Fruit fly (Drosophila melanogaster) whole organism, prepupa: ENCODE results near the gene CG32354.

Source experiments
- Blimp-1 ChIP-seq: fragments of 200-800 bp; sonication (Bioruptor generic); optimal IDR thresholded peaks from 3 replicates; lab custom pipeline; 2017; ENCODE audit warnings: missing biosample characterization, missing genetic modification characterization, mild to moderate bottlenecking, moderate library complexity, missing genetic modification reagents
- CG10631 ChIP-seq: fragments of 200-800 bp; sonication (Bioruptor generic); optimal IDR thresholded peaks from 2 replicates; lab custom pipeline; 2016; ENCODE audit warnings: missing biosample characterization, missing genetic modification characterization
- CG10669 ChIP-seq: fragments of 200-800 bp; sonication (Bioruptor generic); optimal IDR thresholded peaks from 3 replicates; lab custom pipeline; 2018; ENCODE audit warnings: missing biosample characterization, mild to moderate bottlenecking, missing genetic modification characterization, moderate library complexity
- CG11294 ChIP-seq: fragments of 200-800 bp; sonication (Bioruptor generic); IDR thresholded peaks from 2 replicates; pipeline ENCODE4 v1.3.6; 2022; ENCODE audit warnings: missing biosample characterization, missing genetic modification characterization
- CG11902 ChIP-seq: fragments of 200-800 bp; sonication (Bioruptor generic); optimal IDR thresholded peaks from 3 replicates; lab custom pipeline; 2016; ENCODE audit warnings: missing biosample characterization, missing genetic modification characterization
- CG15336 ChIP-seq: fragments of 200-800 bp; sonication (Bioruptor generic); IDR thresholded peaks from 2 replicates; pipeline ENCODE4 v1.3.6; 2022; ENCODE audit warnings: missing biosample characterization, missing genetic modification characterization
- CG1621 ChIP-seq: fragments of 200-800 bp; sonication (Bioruptor generic); optimal IDR thresholded peaks from 3 replicates; lab custom pipeline; 2018; ENCODE audit warnings: missing biosample characterization, mild to moderate bottlenecking, missing genetic modification characterization
- CG16779 ChIP-seq: fragments of 200-800 bp; sonication (Bioruptor generic); optimal IDR thresholded peaks from 3 replicates; lab custom pipeline; 2017; ENCODE audit warnings: missing biosample characterization, mild to moderate bottlenecking, missing genetic modification characterization
- CG3032 ChIP-seq: fragments of 200-800 bp; optimal IDR thresholded peaks from 2 replicates; lab custom pipeline; 2019; ENCODE audit warnings: missing biosample characterization, mild to moderate bottlenecking, missing genetic modification characterization, moderate library complexity
- CG31627 ChIP-seq: fragments of 200-800 bp; sonication (Bioruptor generic); optimal IDR thresholded peaks from 3 replicates; lab custom pipeline; 2016; ENCODE audit warnings: missing biosample characterization, missing genetic modification characterization
- CG32006 ChIP-seq: fragments of 200-800 bp; sonication (Bioruptor generic); optimal IDR thresholded peaks from 3 replicates; lab custom pipeline; 2017; ENCODE audit warnings: missing biosample characterization, mild to moderate bottlenecking, missing genetic modification characterization
- CG34406 ChIP-seq: fragments of 200-800 bp; sonication (Bioruptor generic); optimal IDR thresholded peaks from 3 replicates; lab custom pipeline; 2016; ENCODE audit warnings: missing biosample characterization, missing genetic modification characterization
- CG3919 ChIP-seq: fragments of 200-800 bp; sonication (Bioruptor generic); optimal IDR thresholded peaks from 3 replicates; lab custom pipeline; 2016; ENCODE audit warnings: missing biosample characterization, missing genetic modification characterization
- CG6276 ChIP-seq: fragments of 200-800 bp; sonication (Bioruptor generic); optimal IDR thresholded peaks from 2 replicates; lab custom pipeline; 2017; ENCODE audit warnings: missing biosample characterization, mild to moderate bottlenecking, missing genetic modification characterization
- CG6792 ChIP-seq: fragments of 200-800 bp; sonication (Bioruptor generic); optimal IDR thresholded peaks from 3 replicates; lab custom pipeline; 2016; ENCODE audit warnings: missing biosample characterization, missing genetic modification characterization
- CG7368 ChIP-seq: fragments of 200-800 bp; sonication (Bioruptor generic); optimal IDR thresholded peaks from 3 replicates; lab custom pipeline; 2016; ENCODE audit warnings: missing biosample characterization, missing genetic modification characterization
- CG8632 ChIP-seq: fragments of 200-800 bp; sonication (Bioruptor generic); optimal IDR thresholded peaks from 3 replicates; lab custom pipeline; 2016; ENCODE audit warnings: missing biosample characterization, missing genetic modification characterization
- CG9139 ChIP-seq: fragments of 200-800 bp; sonication (Bioruptor generic); optimal IDR thresholded peaks from 3 replicates; lab custom pipeline; 2017; ENCODE audit warnings: missing biosample characterization, mild to moderate bottlenecking, missing genetic modification characterization
- Eip93F ChIP-seq: fragments of 200-800 bp; sonication (Bioruptor generic); optimal IDR thresholded peaks from 2 replicates; lab custom pipeline; 2016; ENCODE audit warnings: missing biosample characterization, mild to moderate bottlenecking, missing genetic modification characterization
- Ets21C ChIP-seq: fragments of 200-800 bp; sonication (Bioruptor generic); optimal IDR thresholded peaks from 3 replicates; lab custom pipeline; 2016; ENCODE audit warnings: missing biosample characterization, missing genetic modification characterization
- Ets96B ChIP-seq: fragments of 200-800 bp; optimal IDR thresholded peaks from 2 replicates; lab custom pipeline; 2019; ENCODE audit warnings: missing biosample characterization, mild to moderate bottlenecking, missing genetic modification characterization, moderate library complexity
- Gug ChIP-seq: fragments of 200-800 bp; sonication (Bioruptor generic); IDR thresholded peaks from 2 replicates; pipeline ENCODE4 v1.3.6; 2022; ENCODE audit warnings: missing biosample characterization, missing genetic modification characterization
- Hr39 ChIP-seq: fragments of 200-800 bp; sonication (Bioruptor generic); optimal IDR thresholded peaks from 2 replicates; lab custom pipeline; 2016; ENCODE audit warnings: missing biosample characterization, missing genetic modification characterization
- Lpt ChIP-seq: fragments of 200-800 bp; sonication (Bioruptor generic); optimal IDR thresholded peaks from 3 replicates; lab custom pipeline; 2016; ENCODE audit warnings: missing biosample characterization, missing genetic modification characterization
- OdsH ChIP-seq: fragments of 200-800 bp; sonication (Bioruptor generic); optimal IDR thresholded peaks from 3 replicates; lab custom pipeline; 2016; ENCODE audit warnings: missing biosample characterization, missing genetic modification characterization
- Smox ChIP-seq: fragments of 200-800 bp; sonication (Bioruptor generic); optimal IDR thresholded peaks from 3 replicates; lab custom pipeline; 2016; ENCODE audit warnings: missing biosample characterization, missing genetic modification characterization
- Sox102F ChIP-seq: fragments of 200-800 bp; sonication (Bioruptor generic); optimal IDR thresholded peaks from 2 replicates; lab custom pipeline; 2016; ENCODE audit warnings: missing biosample characterization, mild to moderate bottlenecking, missing genetic modification characterization
- Sox14 ChIP-seq: fragments of 200-800 bp; sonication (Bioruptor generic); optimal IDR thresholded peaks from 3 replicates; lab custom pipeline; 2016; ENCODE audit warnings: missing biosample characterization, missing genetic modification characterization
- Sox15 ChIP-seq: fragments of 200-800 bp; sonication (Bioruptor generic); optimal IDR thresholded peaks from 3 replicates; lab custom pipeline; 2016; ENCODE audit warnings: missing biosample characterization, missing genetic modification characterization
- acj6 ChIP-seq: fragments of 200-800 bp; sonication (Bioruptor generic); optimal IDR thresholded peaks from 3 replicates; lab custom pipeline; 2016; ENCODE audit warnings: missing biosample characterization, missing genetic modification characterization
- dac ChIP-seq: fragments of 200-800 bp; sonication (Bioruptor generic); optimal IDR thresholded peaks from 2 replicates; lab custom pipeline; 2017; ENCODE audit warnings: missing biosample characterization, mild to moderate bottlenecking, missing genetic modification characterization
- dsx ChIP-seq: fragments of 200-800 bp; optimal IDR thresholded peaks from 3 replicates; lab custom pipeline; 2019; ENCODE audit warnings: missing biosample characterization, mild to moderate bottlenecking, missing genetic modification characterization, moderate library complexity; ENCODE audit not compliant: poor library complexity, severe bottlenecking
- eg ChIP-seq: fragments of 200-800 bp; sonication (Bioruptor generic); IDR thresholded peaks from 3 replicates; pipeline ENCODE4 v1.3.6; 2022; ENCODE audit warnings: missing biosample characterization, missing genetic modification characterization
- esn ChIP-seq: fragments of 200-800 bp; sonication (Bioruptor generic); optimal IDR thresholded peaks from 2 replicates; lab custom pipeline; 2016; ENCODE audit warnings: missing biosample characterization, mild to moderate bottlenecking, missing genetic modification characterization, moderate library complexity
- fd59A ChIP-seq: fragments of 200-800 bp; sonication (Bioruptor generic); optimal IDR thresholded peaks from 2 replicates; lab custom pipeline; 2017; ENCODE audit warnings: missing biosample characterization, mild to moderate bottlenecking, missing genetic modification characterization, missing genetic modification reagents
- fd85E ChIP-seq: fragments of 200-800 bp; sonication (Bioruptor generic); optimal IDR thresholded peaks from 3 replicates; lab custom pipeline; 2016; ENCODE audit warnings: missing biosample characterization, missing genetic modification characterization
- fkh ChIP-seq: fragments of 200-800 bp; sonication (Bioruptor generic); optimal IDR thresholded peaks from 3 replicates; lab custom pipeline; 2017; ENCODE audit warnings: missing biosample characterization, mild to moderate bottlenecking, missing genetic modification characterization, moderate library complexity
- lz ChIP-seq: fragments of 200-800 bp; sonication (Bioruptor generic); optimal IDR thresholded peaks from 3 replicates; lab custom pipeline; 2016; ENCODE audit warnings: missing biosample characterization, missing genetic modification characterization
- net ChIP-seq: fragments of 200-800 bp; sonication (Bioruptor generic); optimal IDR thresholded peaks from 3 replicates; lab custom pipeline; 2016; ENCODE audit warnings: missing biosample characterization, missing genetic modification characterization
- pdm3 ChIP-seq: fragments of 200-800 bp; sonication (Bioruptor generic); optimal IDR thresholded peaks from 3 replicates; lab custom pipeline; 2016; ENCODE audit warnings: missing biosample characterization, missing genetic modification characterization
- salr ChIP-seq, 2 experiments: fragments of 200-800 bp; sonication (Bioruptor generic); optimal IDR thresholded peaks; 3 replicates each; lab custom pipeline; 2016 to 2018; ENCODE audit warnings: missing biosample characterization in 2 of 2, missing genetic modification characterization in 2 of 2, mild to moderate bottlenecking in 1 of 2
- spab ChIP-seq: fragments of 200-800 bp; sonication (Bioruptor generic); optimal IDR thresholded peaks from 2 replicates; lab custom pipeline; 2017; ENCODE audit warnings: missing biosample characterization, mild to moderate bottlenecking, missing genetic modification characterization, missing genetic modification reagents
- ss ChIP-seq, 2 experiments: fragments of 200-800 bp; sonication (Bioruptor generic); optimal IDR thresholded peaks; 2 replicates in 1 of 2; 3 replicates in 1 of 2; lab custom pipeline; 2017 to 2018; ENCODE audit warnings: mild to moderate bottlenecking in 2 of 2, missing biosample characterization in 2 of 2, missing genetic modification characterization in 2 of 2, moderate library complexity in 1 of 2
- svp ChIP-seq: fragments of 200-800 bp; sonication (Bioruptor generic); peaks from one replicate; lab custom pipeline; 2016; ENCODE audit warnings: missing biosample characterization, missing genetic modification characterization

CG32354 gene

dm6 chr3L:8411439-8411897, 10.5 kb downstream of the CG32354 start, which contains the start of gene Exo70:
TSS of gene Exo70 (plus strand) at chr3L:8411851.
- TF ChIP-seq Blimp-1 (GFP tag; lab: Kevin White, UChicago) (no peak), CG15336 (GFP tag; lab: Robert Waterston, UW) (no peak), net (no peak), CG10631 (GFP tag; lab: Kevin White, UChicago) (no peak), ss (GFP tag; optimal IDR thresholded peaks at IDR 0.05; lab: Kevin White, UChicago) (no peak), CG3032 (tag; lab: Kevin White, UChicago) (peak; percentile 29), Ets21C (no peak), Smox (GFP tag; lab: Kevin White, UChicago) (no peak), CG34406 (GFP tag; lab: Kevin White, UChicago) (no peak), CG11294 (GFP tag; lab: Robert Waterston, UW) (no peak), Sox14 (no peak), eg (0 out of 3 replicates have a peak, but pooled peaks have one; percentile 8), Gug (no peak), Lpt (GFP tag; lab: Kevin White, UChicago) (no peak), CG3919 (GFP tag; lab: Kevin White, UChicago) (no peak), Hr39 (GFP tag; lab: Kevin White, UChicago) (no peak), fkh (peak; percentile 74), fd85E (GFP tag; lab: Kevin White, UChicago) (no peak), CG10669 (no peak), CG7368 (GFP tag; lab: Kevin White, UChicago) (no peak), CG8632 (no peak), CG9139 (GFP tag; lab: Kevin White, UChicago) (no peak), CG32006 (peak; percentile 77), CG1621 (tag; lab: Kevin White, UChicago) (no peak), Ets96B (tag; lab: Kevin White, UChicago) (no peak), CG31627 (GFP tag; lab: Kevin White, UChicago) (no peak), Sox102F (GFP tag; lab: Kevin White, UChicago) (no peak), dac (GFP tag; lab: Kevin White, UChicago) (no peak), pdm3 (no peak), OdsH (no peak), spab (GFP tag; lab: Kevin White, UChicago) (no peak)

dm6 chr3L:8405123-8405522, 16.9 kb downstream of the CG32354 start, which contains the start of the genes Tpt, mkg-p and CG13667:
TSS of gene Tpt (minus strand) at chr3L:8405277.
TSS of gene mkg-p (minus strand) at chr3L:8405277.
TSS of gene CG13667 (plus strand) at chr3L:8405454.
- TF ChIP-seq CG1621 (tag; lab: Kevin White, UChicago) = peak; percentile 54
- TF ChIP-seq svp (GFP tag; lab: Kevin White, UChicago) = no peak

DNA sequence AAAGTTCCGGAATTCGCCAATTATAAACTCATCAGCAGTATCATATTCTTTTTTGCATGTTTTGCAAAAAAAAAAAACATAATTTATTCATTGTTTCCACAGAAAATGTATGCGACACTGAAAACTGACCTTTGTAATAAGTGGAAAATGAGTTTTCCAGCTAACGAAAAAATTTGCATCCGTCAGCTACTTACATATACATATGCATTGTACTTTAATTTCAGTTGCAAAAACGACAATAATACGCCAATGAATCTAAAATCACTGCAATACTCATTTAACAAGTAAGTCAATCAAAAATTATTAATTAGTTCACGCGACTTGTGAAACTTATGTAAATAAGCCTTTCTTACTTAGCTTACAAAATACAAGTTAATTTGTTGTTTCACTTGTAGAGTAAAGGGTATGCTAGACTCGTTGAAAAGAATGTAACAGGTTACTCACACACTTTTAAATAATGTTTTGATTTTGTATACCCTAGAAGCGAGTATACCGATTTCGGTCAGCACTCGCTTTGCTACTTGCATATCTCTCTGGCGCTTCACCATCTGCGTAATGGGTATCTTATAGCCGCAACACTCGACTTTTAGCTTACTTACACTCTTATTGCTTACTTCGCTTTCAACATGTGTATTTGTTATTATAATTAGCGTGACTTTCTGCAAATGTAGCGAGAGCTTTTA, 23.1 kb downstream of the CG32354 start:
- TF ChIP-seq CG32006 (no peak), Ets21C (no peak), Sox15 (GFP tag; lab: Kevin White, UChicago) (peak; percentile 70), ss (GFP tag; optimal IDR thresholded peaks at IDR 0.05; lab: Kevin White, UChicago) (no peak), OdsH (no peak), CG8632 (no peak), CG9139 (GFP tag; lab: Kevin White, UChicago) (peak; percentile 20), fkh (no peak), CG7368 (GFP tag; lab: Kevin White, UChicago) (no peak), Gug (peak; percentile 60; the same call in 1 of the 2 replicates), dsx (GFP tag; lab: Kevin White, UChicago) (no peak), CG6792 (GFP tag; lab: Kevin White, UChicago) (peak; percentile 63), net (no peak), CG3919 (GFP tag; lab: Kevin White, UChicago) (no peak), lz (GFP tag; lab: Kevin White, UChicago) (no peak), CG16779 (tag; lab: Kevin White, UChicago) (no peak), CG11902 (GFP tag; lab: Kevin White, UChicago) (peak; percentile 82), Eip93F (GFP tag; lab: Kevin White, UChicago) (peak; percentile 28), CG6276 (no peak), salr (GFP tag; optimal IDR thresholded peaks at IDR 0.05; lab: Kevin White, UChicago) (peak in 1 of 2 experiments; percentile 72), CG34406 (GFP tag; lab: Kevin White, UChicago) (peak; percentile 77), esn (peak; percentile 84), svp (GFP tag; lab: Kevin White, UChicago) (no peak), eg (peak; percentile 88), fd59A (GFP tag; lab: Kevin White, UChicago) (peak; percentile 49), CG3032 (tag; lab: Kevin White, UChicago) (peak; percentile 80), fd85E (GFP tag; lab: Kevin White, UChicago) (no peak), acj6 (GFP tag; lab: Kevin White, UChicago) (no peak), Blimp-1 (GFP tag; lab: Kevin White, UChicago) (peak; percentile 68), Hr39 (GFP tag; lab: Kevin White, UChicago) (peak; percentile 90)
